Worm (Caenorhabditis elegans) whole organism, L4/young adult: ENCODE data around the gene C54F6.15.
"Not testable (repeated sequence)": the region's sequence is repeated elsewhere in the genome, so short reads cannot be mapped to it uniquely, and the experiment has no call there.

ENCODE experiments used
- W03F9.2 ChIP-seq: fragments of 150-350 bp; optimal IDR thresholded peaks from 2 replicates; lab custom pipeline; 2014; ENCODE audit warnings: missing biosample characterization, missing genetic modification characterization
- dao-5 ChIP-seq: sonication (generic microtip); optimal IDR thresholded peaks from 2 replicates; lab custom pipeline; 2016; ENCODE audit warnings: missing genotype, missing genetic modification characterization, moderate library complexity, missing compliant biosample characterization
- him-1 ChIP-seq: sonication (generic microtip); optimal IDR thresholded peaks from 2 replicates; lab custom pipeline; 2016; ENCODE audit warnings: missing genotype, missing genetic modification reagents, missing genetic modification characterization, missing compliant biosample characterization

The C54F6.15 gene

DNA sequence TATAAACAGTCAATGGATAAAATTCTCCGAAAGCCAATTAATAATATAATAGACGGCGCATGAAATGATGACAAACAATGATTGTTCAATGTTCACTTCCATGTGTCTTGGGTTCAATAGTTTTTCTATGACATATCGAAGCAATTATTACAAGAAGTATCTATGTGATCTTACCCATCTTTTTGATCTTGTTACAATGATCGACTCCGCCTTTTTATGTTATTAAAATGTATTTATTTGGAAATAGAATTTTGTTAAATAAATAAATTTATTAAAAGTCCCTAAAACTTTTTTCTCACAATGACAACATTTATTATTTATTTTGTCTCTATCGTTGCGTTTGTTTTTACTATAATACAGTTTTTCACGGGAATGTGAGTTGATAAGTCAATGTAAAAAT lies 7.7 kb upstream of the C54F6.15 start, which contains the start of gene swt-2:
Gene swt-2, plus strand, starts transcription at position 301 of the 400 bp plus-strand sequence.
- TF ChIP-seq him-1 (tag; lab: Kevin White, UChicago), result no peak
- no peak for TF ChIP-seq W03F9.2 (tag; lab: Kevin White, UChicago)
- TF ChIP-seq dao-5 (tag; lab: Kevin White, UChicago), result no peak

DNA sequence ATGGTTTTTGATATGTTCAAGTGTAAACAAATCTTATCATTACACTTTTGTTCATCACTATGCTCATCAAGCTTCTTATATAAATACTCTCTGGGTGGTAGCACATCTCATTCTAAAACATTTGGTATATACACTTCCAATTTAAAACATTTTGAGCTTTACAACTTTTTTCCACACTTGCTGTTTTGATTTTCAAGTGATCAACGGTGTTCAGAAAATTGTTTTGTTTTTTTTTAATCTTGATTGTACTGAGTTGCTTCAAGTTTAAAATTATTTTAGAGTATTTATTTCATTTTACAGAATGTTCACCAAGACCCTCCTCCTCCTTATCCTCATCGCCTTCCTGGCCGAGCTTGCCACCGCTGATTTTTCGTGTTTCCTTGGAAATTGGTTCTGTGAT lies 6.6 kb upstream of the C54F6.15 start, which contains the start of gene C54F6.5:
Gene C54F6.5, plus strand, starts transcription at position 301 of the 400 bp plus-strand sequence.
- TF ChIP-seq W03F9.2 (tag; lab: Kevin White, UChicago) (no peak), dao-5 (tag; lab: Kevin White, UChicago) (no peak), him-1 (tag; lab: Kevin White, UChicago) (no peak)

DNA sequence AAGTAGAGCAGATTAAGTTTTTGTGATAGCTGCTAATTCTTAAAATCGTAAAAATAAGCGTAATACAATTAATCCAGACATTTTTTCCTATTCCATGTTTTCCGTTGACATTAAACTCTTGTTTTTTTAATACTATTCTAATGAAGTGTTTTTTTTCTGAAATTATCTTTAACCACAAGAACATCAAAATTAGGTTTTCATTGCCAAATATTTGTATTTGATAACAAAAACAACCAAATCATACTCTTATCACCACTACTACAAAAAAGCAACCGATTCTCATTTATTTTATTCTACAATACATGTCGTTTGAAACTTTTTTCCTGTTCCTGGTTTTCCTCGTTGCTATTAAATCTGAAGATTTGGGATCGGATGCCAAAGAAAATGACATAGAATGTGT lies 5.0 kb upstream of the C54F6.15 start, which contains the start of gene C54F6.17:
Gene C54F6.17, plus strand, starts transcription at position 301 of the 400 bp plus-strand sequence.
- TF ChIP-seq him-1 (tag; lab: Kevin White, UChicago) (no peak), W03F9.2 (tag; lab: Kevin White, UChicago) (no peak), dao-5 (tag; lab: Kevin White, UChicago) (no peak)

DNA sequence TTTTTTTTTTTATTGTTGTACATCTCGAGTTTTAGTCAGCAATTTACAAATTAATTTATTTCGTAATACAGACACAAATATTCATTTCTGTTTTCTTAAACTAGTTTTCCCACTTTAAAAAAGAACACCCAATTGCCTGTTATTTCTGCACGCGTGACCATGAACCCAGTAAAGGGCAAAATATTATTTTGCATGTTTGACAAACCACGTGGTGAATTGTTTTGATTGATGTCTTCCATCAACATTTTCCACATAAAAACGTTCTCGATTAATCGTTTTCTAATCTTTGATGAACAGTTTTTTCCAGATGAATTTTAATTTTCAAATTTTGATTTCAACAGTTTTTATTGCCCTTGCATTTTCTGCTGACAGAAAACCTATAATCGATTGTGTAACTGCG lies 3.5 kb upstream of the C54F6.15 start, which contains the start of gene C54F6.18:
Gene C54F6.18, plus strand, starts transcription at position 301 of the 400 bp plus-strand sequence.
- TF ChIP-seq W03F9.2 (tag; lab: Kevin White, UChicago) (no peak), dao-5 (tag; lab: Kevin White, UChicago) (no peak), him-1 (tag; lab: Kevin White, UChicago) (no peak)

DNA sequence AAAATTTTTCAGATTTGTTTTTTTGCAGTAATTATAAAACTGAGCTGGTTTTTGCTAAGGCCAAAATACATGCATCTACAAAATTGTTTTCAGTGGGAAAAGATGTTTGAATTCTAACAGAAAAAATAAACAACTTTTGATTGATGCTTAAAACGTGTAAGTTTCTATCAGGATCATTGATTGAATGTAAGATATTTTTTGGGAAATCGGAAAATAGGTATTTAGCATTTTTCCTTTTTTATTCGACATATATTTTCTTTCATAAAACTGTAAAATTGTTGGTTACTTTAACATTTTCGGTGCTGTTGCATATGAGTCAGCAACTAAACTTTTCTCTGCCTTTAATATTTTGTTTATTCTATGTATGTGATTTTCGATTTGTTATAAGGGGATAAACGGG lies 2.3 kb upstream of the C54F6.15 start, which contains the start of gene C54F6.20:
Gene C54F6.20, plus strand, starts transcription at position 301 of the 400 bp plus-strand sequence.
- TF ChIP-seq W03F9.2 (tag; lab: Kevin White, UChicago), result no peak
- no peak for TF ChIP-seq him-1 (tag; lab: Kevin White, UChicago)
- TF ChIP-seq dao-5 (tag; lab: Kevin White, UChicago), result no peak

DNA sequence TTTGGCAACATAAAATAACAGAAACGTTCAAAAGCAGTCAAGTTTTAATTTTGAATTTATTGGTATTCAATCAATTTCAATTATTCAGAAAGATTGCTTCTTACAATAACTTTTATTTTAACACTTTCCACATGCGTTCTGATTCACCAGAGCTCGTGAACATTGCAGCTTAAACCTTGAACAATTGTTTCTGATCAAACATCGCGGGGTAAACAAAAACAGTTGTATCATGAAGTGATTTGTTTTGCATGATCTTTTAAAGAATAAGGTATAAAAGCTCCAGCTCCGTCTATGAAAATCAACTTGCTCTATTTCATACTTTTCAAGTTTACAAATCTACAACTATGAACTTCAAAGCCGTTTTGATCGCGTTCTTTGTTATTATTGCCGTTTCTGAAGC lies 1.2 kb upstream of the C54F6.15 start, which contains the start of gene C54F6.6:
Gene C54F6.6, plus strand, starts transcription at position 301 of the 400 bp plus-strand sequence.
- TF ChIP-seq him-1 (tag; lab: Kevin White, UChicago), result no peak
- TF ChIP-seq W03F9.2 (tag; lab: Kevin White, UChicago), result no peak
- TF ChIP-seq dao-5 (tag; lab: Kevin White, UChicago), result no peak

DNA sequence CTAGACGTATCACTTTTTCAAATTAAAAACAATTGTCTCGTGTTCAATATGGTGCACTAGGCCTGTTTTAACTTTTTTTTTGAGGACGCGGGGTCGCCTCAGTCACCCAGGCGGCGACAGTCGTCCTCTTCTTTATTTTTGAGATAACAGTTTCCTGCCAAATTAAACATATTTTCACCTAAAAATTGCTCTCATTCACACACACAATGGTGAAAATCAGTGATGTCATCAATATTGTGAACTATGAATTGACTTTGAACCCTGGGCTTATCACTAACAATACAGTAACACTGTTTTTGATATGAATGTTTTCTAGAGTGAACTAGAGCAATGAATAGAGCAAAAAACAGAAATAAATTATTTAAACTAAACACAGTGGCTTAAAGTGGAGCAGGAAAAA lies 875 bp downstream of the C54F6.15 start:
- TF ChIP-seq him-1 (tag; lab: Kevin White, UChicago), result no peak
- TF ChIP-seq dao-5 (tag; lab: Kevin White, UChicago), result no peak
- no peak for TF ChIP-seq W03F9.2 (tag; lab: Kevin White, UChicago)

DNA sequence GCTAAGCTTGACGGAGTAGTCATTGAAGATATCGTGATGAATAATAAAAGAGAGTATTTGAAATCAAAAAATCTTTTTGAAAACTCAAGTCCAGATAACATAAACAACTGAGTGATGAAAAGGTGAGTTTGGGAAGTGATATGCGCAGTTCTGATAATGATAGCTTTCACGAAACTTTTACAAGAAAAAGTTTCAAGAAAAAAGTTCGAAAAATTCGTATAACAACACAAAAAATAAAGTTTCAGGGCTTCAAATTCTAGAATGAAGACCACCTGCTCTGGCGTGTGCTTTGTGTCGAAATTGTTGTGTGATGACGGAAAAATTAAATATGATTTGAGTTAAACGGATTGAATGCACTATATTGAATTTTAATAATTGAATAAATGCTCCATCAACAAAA lies 2.1 kb downstream of the C54F6.15 start, which contains the start of gene srb-19:
Gene srb-19, minus strand, starts transcription at position 101 of the 400 bp plus-strand sequence.
- TF ChIP-seq W03F9.2 (tag; lab: Kevin White, UChicago), result no peak
- no peak for TF ChIP-seq dao-5 (tag; lab: Kevin White, UChicago)
- no peak for TF ChIP-seq him-1 (tag; lab: Kevin White, UChicago)

DNA sequence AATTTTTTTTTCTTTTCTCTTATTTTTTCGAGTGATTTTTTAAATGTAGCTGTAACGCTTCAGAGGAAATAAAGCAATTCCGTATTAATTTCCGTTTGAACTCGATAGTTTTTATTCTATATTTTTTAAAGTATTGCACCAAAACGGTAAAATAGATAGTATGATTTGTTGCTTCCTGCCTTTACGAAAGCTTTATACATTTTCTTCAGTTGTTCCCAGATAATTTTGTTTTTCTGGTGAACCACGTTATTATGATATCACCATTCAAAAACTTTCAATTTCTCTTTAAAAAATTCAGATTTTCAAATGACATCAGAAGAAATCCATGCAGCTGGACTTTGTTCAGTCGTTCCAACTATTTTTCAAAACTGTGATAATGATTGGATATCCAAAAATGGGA lies 7.2 kb downstream of the C54F6.15 start, which contains the start of gene srb-18:
Gene srb-18, plus strand, starts transcription at position 301 of the 400 bp plus-strand sequence.
- TF ChIP-seq dao-5 (tag; lab: Kevin White, UChicago) (no peak), him-1 (tag; lab: Kevin White, UChicago) (no peak), W03F9.2 (tag; lab: Kevin White, UChicago) (no peak)

DNA sequence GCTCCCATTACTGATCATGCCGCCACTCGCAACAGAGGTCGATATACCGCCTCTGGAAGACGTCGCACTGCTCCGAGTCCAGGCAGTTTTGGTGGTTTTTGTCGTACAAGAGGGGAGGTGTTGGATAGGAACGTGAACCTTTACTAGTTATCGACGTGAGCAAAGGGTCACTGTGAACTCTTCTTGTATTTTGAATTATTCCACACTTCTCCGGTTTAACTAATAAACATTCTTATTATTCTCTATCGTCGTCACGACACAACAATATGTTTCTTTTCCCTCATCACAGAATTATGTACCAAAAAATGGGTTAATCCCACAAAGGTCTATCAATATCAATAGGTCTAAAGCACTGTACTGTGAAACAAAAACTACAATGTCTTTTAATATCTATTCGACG lies 10.7 kb downstream of the C54F6.15 start, which contains the start of gene nhr-171:
Gene nhr-171, plus strand, starts transcription at position 301 of the 400 bp plus-strand sequence.
- TF ChIP-seq dao-5, W03F9.2, him-1 (tag; lab: Kevin White, UChicago): not testable (repeated sequence)

DNA sequence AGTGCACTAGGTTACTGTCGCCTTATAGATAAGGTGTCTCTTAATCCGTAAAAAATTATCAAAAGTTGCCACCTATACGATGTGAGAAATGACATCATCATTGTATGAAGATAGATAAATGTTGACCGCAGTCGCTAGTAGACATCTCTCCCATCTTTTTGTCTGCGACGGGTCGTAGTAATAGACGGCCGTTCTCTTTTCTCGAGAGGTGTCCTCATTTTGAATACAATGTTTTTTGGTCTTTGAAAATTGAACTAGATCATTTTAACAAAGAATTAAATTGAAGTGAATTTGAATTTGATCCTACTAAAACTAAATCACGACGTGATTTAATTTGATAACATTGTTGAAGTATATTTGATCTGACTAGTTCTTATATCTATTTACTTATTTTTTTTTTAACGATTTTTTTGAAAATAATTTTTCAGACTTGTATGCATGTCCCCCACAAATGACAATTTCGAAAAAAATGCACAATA lies 13.6 kb downstream of the C54F6.15 start, which contains the start of the genes str-31 and nhr-172:
Gene str-31, minus strand, starts transcription at position 101 of the 479 bp plus-strand sequence.
Gene nhr-172, plus strand, starts transcription at position 429 of the 479 bp plus-strand sequence.
- no peak for TF ChIP-seq W03F9.2 (tag; lab: Kevin White, UChicago)
- no peak for TF ChIP-seq dao-5 (tag; lab: Kevin White, UChicago)
- TF ChIP-seq him-1 (tag; lab: Kevin White, UChicago), result no peak

DNA sequence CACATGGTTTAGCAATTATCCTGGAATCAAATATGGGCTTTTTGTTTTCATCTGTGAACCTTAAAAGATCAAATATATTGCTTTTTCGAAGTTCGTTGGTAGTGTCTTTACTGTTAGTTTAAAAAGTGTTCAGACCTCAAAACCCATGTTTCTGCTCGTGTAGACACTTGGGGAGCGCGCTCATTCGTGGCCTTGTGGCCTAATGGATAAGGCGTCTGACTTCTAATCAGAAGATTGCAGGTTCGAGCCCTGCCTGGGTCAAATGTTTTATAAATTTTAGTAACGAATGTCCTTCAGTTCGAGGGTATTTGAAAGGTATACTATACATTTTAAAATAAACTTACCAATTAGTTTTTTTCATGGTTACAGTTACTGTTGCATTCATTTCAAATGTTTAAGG lies 16.0 kb downstream of the C54F6.15 start:
- TF ChIP-seq him-1 (tag; lab: Kevin White, UChicago) (no peak), W03F9.2 (tag; lab: Kevin White, UChicago) (no peak), dao-5 (tag; lab: Kevin White, UChicago) (no peak)

DNA sequence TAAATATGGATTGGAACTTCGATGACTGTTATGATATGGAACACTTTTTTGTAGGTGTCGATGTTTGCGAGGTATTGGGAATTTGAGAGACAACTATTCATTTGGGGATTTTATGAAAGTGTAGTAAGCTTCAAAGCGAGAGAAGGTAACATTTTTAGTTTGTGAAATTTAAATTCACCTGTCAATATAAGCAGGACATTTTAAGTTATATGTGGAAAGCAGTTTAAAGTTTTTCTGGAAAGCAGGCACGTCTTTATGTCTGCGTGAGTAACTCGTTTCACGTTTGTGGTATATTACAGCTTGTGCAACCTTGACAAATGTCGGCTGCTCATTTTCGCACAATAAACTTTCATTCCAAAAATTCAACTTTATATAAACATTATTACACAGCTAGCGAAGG lies 17.9 kb downstream of the C54F6.15 start, which contains the start of gene srh-229:
Gene srh-229, minus strand, starts transcription at position 101 of the 400 bp plus-strand sequence.
- TF ChIP-seq dao-5 (tag; lab: Kevin White, UChicago), result no peak
- no peak for TF ChIP-seq W03F9.2 (tag; lab: Kevin White, UChicago)
- TF ChIP-seq him-1 (tag; lab: Kevin White, UChicago), result no peak
